Fruit fly (Drosophila melanogaster) whole organism, embryonic: Measurements from ENCODE around the gene CG43245.

Experiments
- Awh ChIP-seq: fragments of 200-800 bp; sonication (Bioruptor generic); IDR thresholded peaks from 2 replicates; pipeline ENCODE4, ENCODE4 v1.3.6; 2022; ENCODE audit warnings: missing biosample characterization, missing genetic modification characterization
- B-H1 ChIP-seq: fragments of 200-800 bp; sonication (Bioruptor generic); IDR thresholded peaks from 3 replicates; pipeline ENCODE4 v1.3.6; 2022; ENCODE audit warnings: missing biosample characterization, missing genetic modification characterization
- B-H2 ChIP-seq: fragments of 200-800 bp; sonication (Bioruptor generic); optimal IDR thresholded peaks from 2 replicates; lab custom pipeline; 2018; ENCODE audit warnings: missing biosample characterization, mild to moderate bottlenecking, missing genetic modification characterization
- Bdp1 ChIP-seq: fragments of 200-800 bp; sonication (Bioruptor generic); optimal IDR thresholded peaks from 3 replicates; lab custom pipeline; 2016; ENCODE audit warnings: missing biosample characterization, missing genetic modification characterization
- CG10209 ChIP-seq: fragments of 200-800 bp; sonication (Bioruptor generic); optimal IDR thresholded peaks from 3 replicates; lab custom pipeline; 2017; ENCODE audit warnings: missing biosample characterization, mild to moderate bottlenecking, missing genetic modification characterization, missing genetic modification reagents
- CG11398 ChIP-seq: fragments of 200-800 bp; sonication (Bioruptor generic); optimal IDR thresholded peaks from 2 replicates; lab custom pipeline; 2016; ENCODE audit warnings: missing biosample characterization, missing genetic modification characterization
- CG12219 ChIP-seq: fragments of 200-800 bp; sonication (Bioruptor generic); optimal IDR thresholded peaks from 3 replicates; lab custom pipeline; 2018; ENCODE audit warnings: missing biosample characterization, mild to moderate bottlenecking, missing genetic modification characterization
- CG2116 ChIP-seq: fragments of 200-800 bp; sonication (Bioruptor generic); optimal IDR thresholded peaks from 3 replicates; lab custom pipeline; 2018; ENCODE audit warnings: missing biosample characterization, mild to moderate bottlenecking, missing genetic modification characterization
- CG2120 ChIP-seq: fragments of 200-800 bp; sonication (Bioruptor generic); optimal IDR thresholded peaks from 3 replicates; lab custom pipeline; 2016; ENCODE audit warnings: missing biosample characterization, missing genetic modification characterization
- CG2199 ChIP-seq: fragments of 200-800 bp; sonication (Bioruptor generic); IDR thresholded peaks from 3 replicates; pipeline ENCODE4 v1.3.6; 2022; ENCODE audit warnings: missing biosample characterization, missing genetic modification characterization
- CG3281 ChIP-seq: fragments of 200-800 bp; sonication (Bioruptor generic); optimal IDR thresholded peaks from 3 replicates; lab custom pipeline; 2017; ENCODE audit warnings: missing biosample characterization, mild to moderate bottlenecking, missing genetic modification characterization
- CG33213 ChIP-seq: fragments of 200-800 bp; sonication (Bioruptor generic); optimal IDR thresholded peaks from 3 replicates; lab custom pipeline; 2016; ENCODE audit warnings: missing biosample characterization, missing genetic modification characterization
- CG34224 ChIP-seq: fragments of 200-800 bp; sonication (Bioruptor generic); IDR thresholded peaks from 3 replicates; pipeline ENCODE4 v1.3.6; 2022; ENCODE audit warnings: missing biosample characterization, missing genetic modification characterization; ENCODE audit not compliant: partially characterized antibody
- CG3995 ChIP-seq: fragments of 200-800 bp; sonication (Bioruptor generic); optimal IDR thresholded peaks from 3 replicates; lab custom pipeline; 2016; ENCODE audit warnings: missing biosample characterization, missing genetic modification characterization
- CG5180 ChIP-seq: fragments of 200-800 bp; sonication (Bioruptor generic); optimal IDR thresholded peaks from 3 replicates; lab custom pipeline; 2017; ENCODE audit warnings: missing biosample characterization, missing genetic modification characterization, mild to moderate bottlenecking, moderate library complexity, missing genetic modification reagents
- CG6683 ChIP-seq: fragments of 200-800 bp; sonication (Bioruptor generic); optimal IDR thresholded peaks from 2 replicates; lab custom pipeline; 2017; ENCODE audit warnings: missing biosample characterization, mild to moderate bottlenecking, missing genetic modification characterization, missing genetic modification reagents
- CG6854 ChIP-seq: fragments of 200-800 bp; sonication (Bioruptor generic); optimal IDR thresholded peaks from 3 replicates; lab custom pipeline; 2017; ENCODE audit warnings: missing biosample characterization, mild to moderate bottlenecking, missing genetic modification characterization
- CG7357 ChIP-seq: fragments of 200-800 bp; sonication (Bioruptor generic); IDR thresholded peaks from 3 replicates; pipeline ENCODE4 v1.3.6; 2022; ENCODE audit warnings: missing biosample characterization, missing genetic modification characterization
- CG7372 ChIP-seq: fragments of 200-800 bp; sonication (Bioruptor generic); IDR thresholded peaks from 2 replicates; pipeline ENCODE4 v1.3.6; 2022; ENCODE audit warnings: missing biosample characterization, missing genetic modification characterization
- CG8944 ChIP-seq: fragments of 200-800 bp; sonication (Bioruptor generic); optimal IDR thresholded peaks from 3 replicates; lab custom pipeline; 2016; ENCODE audit warnings: missing biosample characterization, missing genetic modification characterization
- CG9797 ChIP-seq: fragments of 200-800 bp; sonication (Bioruptor generic); optimal IDR thresholded peaks from 3 replicates; lab custom pipeline; 2018; ENCODE audit warnings: missing biosample characterization, mild to moderate bottlenecking, missing genetic modification characterization
- Drgx ChIP-seq: fragments of 200-800 bp; sonication (Bioruptor generic); IDR thresholded peaks from 2 replicates; pipeline ENCODE4 v1.3.6; 2022; ENCODE audit warnings: missing biosample characterization, missing genetic modification characterization
- Fer2 ChIP-seq: fragments of 200-800 bp; sonication (Bioruptor generic); optimal IDR thresholded peaks from 2 replicates; lab custom pipeline; 2018; ENCODE audit warnings: missing biosample characterization, mild to moderate bottlenecking, missing genetic modification characterization, moderate library complexity
- H15 ChIP-seq: fragments of 200-800 bp; sonication (Bioruptor generic); IDR thresholded peaks from 3 replicates; pipeline ENCODE4 v1.3.6; 2022; ENCODE audit warnings: missing biosample characterization, missing genetic modification characterization
- HHEX ChIP-seq: fragments of 200-800 bp; sonication (Bioruptor generic); optimal IDR thresholded peaks from 3 replicates; lab custom pipeline; 2017; ENCODE audit warnings: missing biosample characterization, mild to moderate bottlenecking, missing genetic modification characterization, missing genetic modification reagents
- Hmr ChIP-seq: fragments of 200-800 bp; sonication (Bioruptor generic); optimal IDR thresholded peaks from 3 replicates; lab custom pipeline; 2017; ENCODE audit warnings: mild to moderate bottlenecking, missing biosample characterization, missing genetic modification reagents, missing genetic modification characterization
- Lim3 ChIP-seq: fragments of 200-800 bp; sonication (Bioruptor generic); IDR thresholded peaks from 2 replicates; pipeline ENCODE4 v1.3.6; 2022; ENCODE audit warnings: missing biosample characterization, missing genetic modification characterization
- Med ChIP-seq: fragments of 200-800 bp; sonication (Bioruptor generic); peaks from one replicate; lab custom pipeline; 2016; ENCODE audit warnings: missing biosample characterization, missing genetic modification characterization, mild to moderate bottlenecking, inconsistent platforms, moderate library complexity
- Nf-YA ChIP-seq: fragments of 200-800 bp; sonication (Bioruptor generic); IDR thresholded peaks from 2 replicates; pipeline ENCODE4 v1.3.6; 2022; ENCODE audit warnings: missing biosample characterization, missing genetic modification characterization
- Oli ChIP-seq: fragments of 200-800 bp; sonication (Bioruptor generic); optimal IDR thresholded peaks from 2 replicates; lab custom pipeline; 2018; ENCODE audit warnings: missing biosample characterization, mild to moderate bottlenecking, missing genetic modification characterization, moderate library complexity
- Ravus ChIP-seq: fragments of 200-800 bp; sonication (Bioruptor generic); IDR thresholded peaks from 2 replicates; pipeline ENCODE4 v1.3.6; 2022; ENCODE audit warnings: missing biosample characterization, missing genetic modification characterization
- Six4 ChIP-seq: fragments of 200-800 bp; sonication (Bioruptor generic); optimal IDR thresholded peaks from 2 replicates; lab custom pipeline; 2016; ENCODE audit warnings: missing biosample characterization, missing genetic modification characterization
- Sry-β ChIP-seq: fragments of 200-800 bp; sonication (Bioruptor generic); optimal IDR thresholded peaks from 2 replicates; lab custom pipeline; 2018; ENCODE audit warnings: missing biosample characterization, mild to moderate bottlenecking, missing genetic modification characterization, moderate library complexity
- ato ChIP-seq: fragments of 200-800 bp; sonication (Bioruptor generic); IDR thresholded peaks from 2 replicates; pipeline ENCODE4 v1.3.6; 2022; ENCODE audit warnings: missing biosample characterization, missing genetic modification characterization; ENCODE audit not compliant: partially characterized antibody
- cg ChIP-seq: fragments of 200-800 bp; sonication (Bioruptor generic); optimal IDR thresholded peaks from 3 replicates; lab custom pipeline; 2019; ENCODE audit warnings: missing biosample characterization, mild to moderate bottlenecking, missing genetic modification characterization, moderate library complexity
- chm ChIP-seq: fragments of 200-800 bp; sonication (Bioruptor generic); IDR thresholded peaks from 2 replicates; pipeline ENCODE4 v1.3.6; 2022; ENCODE audit warnings: missing biosample characterization, missing genetic modification characterization
- chn ChIP-seq: fragments of 200-800 bp; sonication (Bioruptor generic); optimal IDR thresholded peaks from 2 replicates; lab custom pipeline; 2016; ENCODE audit warnings: missing biosample characterization, missing genetic modification characterization
- crol ChIP-seq: fragments of 200-800 bp; sonication (Bioruptor generic); IDR thresholded peaks from 2 replicates; pipeline ENCODE4 v1.3.6; 2022; ENCODE audit warnings: missing biosample characterization, missing genetic modification characterization
- cwo ChIP-seq: fragments of 200-800 bp; sonication (Bioruptor generic); optimal IDR thresholded peaks from 3 replicates; lab custom pipeline; 2017; ENCODE audit warnings: missing biosample characterization, missing genetic modification characterization, mild to moderate bottlenecking, moderate library complexity, missing genetic modification reagents
- dysf ChIP-seq: fragments of 200-800 bp; sonication (Bioruptor generic); IDR thresholded peaks from 3 replicates; pipeline ENCODE4 v1.3.6; 2022; ENCODE audit warnings: missing biosample characterization, missing genetic modification characterization
- gsb-n ChIP-seq: fragments of 200-800 bp; sonication (Bioruptor generic); optimal IDR thresholded peaks from 3 replicates; lab custom pipeline; 2018; ENCODE audit warnings: missing biosample characterization, mild to moderate bottlenecking, missing genetic modification characterization
- mam ChIP-seq: fragments of 200-800 bp; sonication (Bioruptor generic); optimal IDR thresholded peaks from 3 replicates; lab custom pipeline; 2016; ENCODE audit warnings: missing biosample characterization, missing genetic modification characterization
- oc ChIP-seq: fragments of 200-800 bp; sonication (Bioruptor generic); optimal IDR thresholded peaks from 2 replicates; lab custom pipeline; 2018; ENCODE audit warnings: missing biosample characterization, mild to moderate bottlenecking, missing genetic modification characterization, moderate library complexity
- pzg ChIP-seq: fragments of 200-800 bp; sonication (Bioruptor generic); optimal IDR thresholded peaks from 3 replicates; lab custom pipeline; 2018; ENCODE audit warnings: missing biosample characterization, mild to moderate bottlenecking, missing genetic modification characterization, moderate library complexity
- sens ChIP-seq: fragments of 200-800 bp; sonication (Bioruptor generic); peaks from one replicate; lab custom pipeline; 2016; ENCODE audit warnings: missing biosample characterization, missing genetic modification characterization
- shn ChIP-seq: fragments of 200-800 bp; sonication (Bioruptor generic); optimal IDR thresholded peaks from 3 replicates; lab custom pipeline; 2016; ENCODE audit warnings: missing biosample characterization, missing genetic modification characterization
- sob ChIP-seq: fragments of 200-800 bp; sonication (Bioruptor generic); IDR thresholded peaks from 2 replicates; pipeline ENCODE4 v1.3.6; 2022; ENCODE audit warnings: missing biosample characterization, missing genetic modification characterization
- ttk ChIP-seq: fragments of 200-800 bp; sonication (Bioruptor generic); IDR thresholded peaks from 2 replicates; pipeline ENCODE4 v2.1.2; 2022; ENCODE audit warnings: missing biosample characterization, missing genetic modification characterization
- tx ChIP-seq: fragments of 200-800 bp; sonication (Bioruptor generic); optimal IDR thresholded peaks from 2 replicates; lab custom pipeline; 2016; ENCODE audit warnings: missing biosample characterization, missing genetic modification characterization
- zf30C ChIP-seq: fragments of 200-800 bp; sonication (Bioruptor generic); optimal IDR thresholded peaks from 3 replicates; lab custom pipeline; 2018; ENCODE audit warnings: missing biosample characterization, mild to moderate bottlenecking, missing genetic modification characterization

Gene CG43245

DNA sequence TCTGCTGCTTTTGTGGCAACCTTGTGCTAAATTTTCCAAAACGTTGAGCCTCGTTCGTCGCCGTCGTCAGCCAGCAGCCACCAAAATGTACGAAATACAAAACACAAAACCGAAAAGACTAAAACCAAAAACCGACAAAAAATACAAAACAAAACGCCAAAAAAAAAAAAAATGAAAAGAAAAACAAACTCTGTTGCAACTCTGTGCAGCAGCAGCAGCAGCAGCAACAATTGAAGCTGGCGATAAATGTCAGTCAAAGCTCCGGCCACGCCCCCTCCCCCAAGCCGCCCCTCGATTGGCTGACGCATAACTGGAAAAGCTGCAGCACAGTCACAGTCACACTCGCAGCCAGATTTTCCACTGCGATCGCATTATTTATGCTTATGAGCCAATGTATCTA, 7.6 kb downstream of the CG43245 start:
- no peak for TF ChIP-seq CG6854 (GFP tag; lab: Kevin White, UChicago)
- TF ChIP-seq shn (GFP tag; lab: Kevin White, UChicago), result no peak
- TF ChIP-seq sens (GFP tag; lab: Kevin White, UChicago), result peak; percentile 15
- TF ChIP-seq Fer2 (tag; lab: Kevin White, UChicago), result no peak
- TF ChIP-seq dysf (GFP tag; lab: Robert Waterston, UW), result no peak
- no peak for TF ChIP-seq CG2116 (GFP tag; lab: Kevin White, UChicago)
- no peak for TF ChIP-seq Lim3
- no peak for TF ChIP-seq CG5180 (GFP tag; lab: Kevin White, UChicago)
- TF ChIP-seq CG10209 (GFP tag; lab: Kevin White, UChicago), result no peak
- TF ChIP-seq Ravus, result no peak
- no peak for TF ChIP-seq Hmr
- TF ChIP-seq Awh (GFP tag; lab: Robert Waterston, UW), result no peak
- peak; percentile 63 for TF ChIP-seq Drgx (GFP tag; lab: Robert Waterston, UW)
- no peak for TF ChIP-seq CG7357
- peak; percentile 20 for TF ChIP-seq oc (tag; lab: Kevin White, UChicago)
- no peak for TF ChIP-seq B-H1 (GFP tag; lab: Robert Waterston, UW)
- no peak for TF ChIP-seq CG9797 (GFP tag; lab: Kevin White, UChicago)
- TF ChIP-seq CG3995 (GFP tag; lab: Kevin White, UChicago), result no peak
- TF ChIP-seq crol (GFP tag; lab: Robert Waterston, UW), result 0 out of 2 replicates have a peak, but pooled peaks have one; percentile 11
- TF ChIP-seq chn (GFP tag; lab: Kevin White, UChicago), result no peak
- TF ChIP-seq CG8944, result no peak
- no peak for TF ChIP-seq Bdp1
- no peak for TF ChIP-seq ato (GFP tag; lab: Robert Waterston, UW)
- no peak for TF ChIP-seq tx (GFP tag; lab: Kevin White, UChicago)
- no peak for TF ChIP-seq mam
- TF ChIP-seq CG7372 (GFP tag; lab: Robert Waterston, UW), result no peak
- TF ChIP-seq Sry-β (GFP tag; lab: Kevin White, UChicago), result no peak
- TF ChIP-seq CG11398, result no peak
- no peak for TF ChIP-seq B-H2 (GFP tag; lab: Kevin White, UChicago)
- no peak for TF ChIP-seq chm (GFP tag; lab: Robert Waterston, UW)
- TF ChIP-seq zf30C, result no peak
- TF ChIP-seq CG12219, result no peak

DNA sequence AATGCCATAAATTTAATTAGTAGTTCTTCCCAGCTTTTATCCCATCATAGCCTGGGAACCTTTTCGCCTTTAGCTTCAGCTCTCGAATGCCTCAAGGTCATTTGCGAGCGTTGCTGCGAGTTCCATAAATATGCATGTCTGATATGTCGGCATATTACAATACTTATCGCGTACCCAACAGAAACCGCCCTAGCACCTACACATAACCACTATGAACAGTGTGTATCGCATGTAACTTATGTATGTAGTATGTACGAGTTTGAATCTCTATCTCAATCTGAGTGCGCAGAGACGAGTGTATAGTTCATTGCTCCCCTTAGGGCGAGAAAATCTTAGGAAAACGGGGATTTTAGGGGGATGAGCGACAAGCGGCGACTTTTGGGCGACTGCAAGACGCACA, 9.6 kb downstream of the CG43245 start:
- TF ChIP-seq CG2199, result 0 out of 3 replicates have a peak, but pooled peaks have one; percentile 65
- TF ChIP-seq H15 (GFP tag; lab: Robert Waterston, UW), result no peak
- no peak for TF ChIP-seq pzg (GFP tag; lab: Kevin White, UChicago)
- peak; percentile 51 for TF ChIP-seq Med (GFP tag; lab: Kevin White, UChicago)
- 0 out of 2 replicates have a peak, but pooled peaks have one; percentile 26 for TF ChIP-seq ttk
- TF ChIP-seq cg, result peak; percentile 33
- peak; percentile 31 for TF ChIP-seq sens (GFP tag; lab: Kevin White, UChicago)

- TF ChIP-seq Nf-YA (GFP tag; lab: Robert Waterston, UW), result 0 out of 2 replicates have a peak, but pooled peaks have one; percentile 38
- no peak; the same call in 1 of the 2 replicates for TF ChIP-seq sob (GFP tag; lab: Robert Waterston, UW)
- TF ChIP-seq CG2120 (GFP tag; lab: Kevin White, UChicago), result no peak
- TF ChIP-seq B-H2 (GFP tag; lab: Kevin White, UChicago), result no peak
- TF ChIP-seq Six4 (GFP tag; lab: Kevin White, UChicago), result peak; percentile 74
- TF ChIP-seq CG34224 (GFP tag; lab: Robert Waterston, UW), result no peak
- TF ChIP-seq cwo, result no peak
- TF ChIP-seq Oli (tag; lab: Kevin White, UChicago), result peak; percentile 74
- no peak for TF ChIP-seq CG33213 (GFP tag; lab: Kevin White, UChicago)
- TF ChIP-seq gsb-n (tag; lab: Kevin White, UChicago), result peak; percentile 90
- TF ChIP-seq CG3281 (GFP tag; lab: Kevin White, UChicago), result no peak
- no peak for TF ChIP-seq HHEX (GFP tag; lab: Kevin White, UChicago)
- no peak for TF ChIP-seq CG6683 (GFP tag; lab: Kevin White, UChicago)
These were observed 11.4 kb downstream of the CG43245 start for dm6 chr3L:10783015-10783675.
